Worm (Caenorhabditis elegans) whole organism, young adult: Measurements from ENCODE around the gene ndub-3.

Experiments used
- attf-3 ChIP-seq: fragments of 200-800 bp; sonication (Bioruptor generic); conservative IDR thresholded peaks from 2 replicates; pipeline ENCODE4 v1.3.6; 2022; ENCODE audit warnings: missing genetic modification reagents, missing genetic modification characterization, missing compliant biosample characterization
- attf-5 ChIP-seq: fragments of 200-800 bp; sonication (Bioruptor generic); optimal IDR thresholded peaks from 2 replicates; lab custom pipeline; 2018; ENCODE audit warnings: mild to moderate bottlenecking, missing genetic modification characterization, missing compliant biosample characterization
- attf-6 ChIP-seq: fragments of 200-800 bp; sonication (Bioruptor generic); IDR thresholded peaks from 2 replicates; pipeline ENCODE4 v1.3.6; 2022; ENCODE audit warnings: missing genetic modification reagents, missing genetic modification characterization, missing compliant biosample characterization

- TF ChIP-seq attf-6 (GFP tag; lab: Robert Waterston, UW) (no peak), attf-5 (GFP tag; lab: Kevin White, UChicago) (no peak), attf-3 (GFP tag; lab: Robert Waterston, UW) (no peak)
These were observed 5.6 kb downstream of the ndub-3 start for ce11 chrII:8959081-8959480.
